Worm (Caenorhabditis elegans): Measurements from ENCODE around the gene C55B6.1.

ce11 chrX:7234723-7235203 is 34.6 kb downstream of the C55B6.1 start:
- no peak for TF ChIP-seq mdl-1 (tag; optimal IDR thresholded peaks at IDR 0.05)
- TF ChIP-seq ztf-11 (tag; optimal IDR thresholded peaks at IDR 0.05): no peak

Measured in whole organism, L2 larva.